Worm (Caenorhabditis elegans) whole organism, L4 larva: ENCODE data around the gene fbxb-83.

Experiments used
- F49E8.2 ChIP-seq: sonication (generic microtip); optimal IDR thresholded peaks from 2 replicates; lab custom pipeline; 2016; ENCODE audit warnings: missing compliant biosample characterization, mild to moderate bottlenecking, missing genetic modification characterization, borderline replicate concordance
- Y105C5A.15 ChIP-seq: fragments of 200-800 bp; sonication (Bioruptor generic); IDR thresholded peaks from 2 replicates; pipeline ENCODE4 v1.3.6; 2022; ENCODE audit warnings: missing genetic modification characterization, missing compliant biosample characterization
- Y48G9A.11 ChIP-seq: fragments of 200-800 bp; sonication (Bioruptor generic); IDR thresholded peaks from 2 replicates; pipeline ENCODE4 v1.3.6; 2022; ENCODE audit warnings: missing genetic modification reagents, missing genetic modification characterization, missing compliant biosample characterization
- arid-1 ChIP-seq: fragments of 200-800 bp; sonication (Bioruptor generic); conservative IDR thresholded peaks from 2 replicates; pipeline ENCODE4 v1.3.6; 2022; ENCODE audit warnings: missing genetic modification reagents, missing genetic modification characterization, missing compliant biosample characterization
- egl-27 ChIP-seq: sonication (generic microtip); optimal IDR thresholded peaks from 3 replicates; lab custom pipeline; 2017; ENCODE audit warnings: missing biosample characterization, missing genetic modification reagents, missing genetic modification characterization
- lsy-2 ChIP-seq, 2 experiments: fragments of 150-350 bp in 1 of 2; sonication (generic microtip) in 1 of 2; optimal IDR thresholded peaks; 2 replicates each; lab custom pipeline; 2014 to 2017; ENCODE audit warnings: missing biosample characterization in 2 of 2, missing genetic modification characterization in 2 of 2
- nhr-10 ChIP-seq: fragments of 150-350 bp; optimal IDR thresholded peaks from 2 replicates; lab custom pipeline; 2014; ENCODE audit warnings: missing biosample characterization, missing genetic modification characterization
- pha-4 ChIP-seq, 2 experiments: fragments of 150-350 bp in 1 of 2; fragments of 200-800 bp in 1 of 2; sonication (Bioruptor generic) in 1 of 2; IDR thresholded peaks in 1 of 2; optimal IDR thresholded peaks in 1 of 2; 2 replicates each; pipeline versions ENCODE4 v1.3.6 to Lab custom; 2014 to 2022; ENCODE audit warnings: missing genetic modification characterization in 2 of 2, missing genetic modification reagents in 2 of 2, missing biosample characterization in 1 of 2, missing compliant biosample characterization in 1 of 2
- skn-1 ChIP-seq: fragments of 150-350 bp; optimal IDR thresholded peaks from 2 replicates; lab custom pipeline; 2014; ENCODE audit warnings: missing biosample characterization, missing genetic modification characterization
- snpc-4 ChIP-seq: fragments of 150-350 bp; optimal IDR thresholded peaks from 2 replicates; lab custom pipeline; 2014; ENCODE audit warnings: missing biosample characterization, missing genetic modification characterization
- unc-62 ChIP-seq, 3 experiments: fragments of 150-350 bp in 1 of 3; sonication (generic microtip); optimal IDR thresholded peaks in 2 of 3; peaks in 1 of 3; 1 replicate in 1 of 3; 2 replicates in 2 of 3; lab custom pipeline; 2014 to 2017; ENCODE audit warnings: missing biosample characterization in 3 of 3, missing genetic modification characterization in 3 of 3, missing genetic modification reagents in 3 of 3, missing genotype in 1 of 3
- ztf-11 ChIP-seq: fragments of 150-350 bp; optimal IDR thresholded peaks from 2 replicates; lab custom pipeline; 2014; ENCODE audit warnings: missing biosample characterization, missing genetic modification characterization

ce11 chrIII:131627-132026 lies 13.4 kb downstream of the fbxb-83 start:
- TF ChIP-seq skn-1 (tag; lab: Kevin White, UChicago) (no peak), Y105C5A.15 (no peak), lsy-2 (tag; optimal IDR thresholded peaks at IDR 0.05; lab: Kevin White, UChicago) (no peak), unc-62 (GFP tag; optimal IDR thresholded peaks at IDR 0.05 in 1 of 2; lab: Kevin White, UChicago) (no peak), unc-62 (tag; optimal IDR thresholded peaks at IDR 0.05; lab: Kevin White, UChicago) (no peak), nhr-10 (tag; lab: Kevin White, UChicago) (no peak), Y48G9A.11 (no peak), F49E8.2 (no peak), ztf-11 (tag; lab: Kevin White, UChicago) (no peak), arid-1 (GFP tag; lab: Robert Waterston, UW) (no peak), pha-4 (GFP tag; IDR thresholded peaks at IDR 0.05; lab: Robert Waterston, UW) (no peak), pha-4 (tag; optimal IDR thresholded peaks at IDR 0.05; lab: Kevin White, UChicago) (no peak), snpc-4 (tag; lab: Kevin White, UChicago) (no peak), egl-27 (tag; lab: Kevin White, UChicago) (no peak)
